Fruit fly (Drosophila melanogaster) whole organism: ENCODE measurements around the gene Psf1.
"Not testable (repeated sequence)": the region's sequence is repeated elsewhere in the genome, so short reads cannot be mapped to it uniquely, and the experiment has no call there.

Source experiments
- CG8478 ChIP-seq: fragments of >200 bp; optimal IDR thresholded peaks from 2 replicates; lab custom pipeline; 2018; ENCODE audit warnings: inconsistent platforms
- pan ChIP-seq: fragments of >200 bp; optimal IDR thresholded peaks from 2 replicates; lab custom pipeline; 2017

dm6 chr3L:1245810-1246209, 1.7 kb downstream of the Psf1 start, which contains the start of gene Klp61F:
- not testable (repeated sequence) for TF ChIP-seq CG8478, pan (lab: Kevin White, UChicago)
